Fruit fly (Drosophila melanogaster) whole organism, pupa: ENCODE results near the gene fz4.

Experiments used
- CG13204 ChIP-seq: fragments of 200-800 bp; sonication (Bioruptor generic); optimal IDR thresholded peaks from 2 replicates; lab custom pipeline; 2018; ENCODE audit warnings: missing biosample characterization, mild to moderate bottlenecking, missing genetic modification characterization, moderate library complexity
- CG9948 ChIP-seq: fragments of 200-800 bp; sonication (Bioruptor generic); optimal IDR thresholded peaks from 2 replicates; lab custom pipeline; 2018; ENCODE audit warnings: missing biosample characterization, mild to moderate bottlenecking, missing genetic modification characterization, moderate library complexity
- EcR ChIP-seq: fragments of 200-800 bp; sonication (Bioruptor generic); optimal IDR thresholded peaks from 3 replicates; lab custom pipeline; 2019; ENCODE audit warnings: missing biosample characterization, missing genetic modification characterization, mild to moderate bottlenecking, moderate library complexity, missing genetic modification reagents
- Pif1A ChIP-seq: fragments of 200-800 bp; sonication (Bioruptor generic); optimal IDR thresholded peaks from 3 replicates; lab custom pipeline; 2016; ENCODE audit warnings: missing biosample characterization, missing genetic modification characterization
- gl ChIP-seq: fragments of 200-800 bp; sonication (Bioruptor generic); optimal IDR thresholded peaks from 2 replicates; lab custom pipeline; 2018; ENCODE audit warnings: missing biosample characterization, mild to moderate bottlenecking, missing genetic modification characterization
- rn ChIP-seq: fragments of 200-800 bp; sonication (Bioruptor generic); IDR thresholded peaks from 2 replicates; pipeline ENCODE4 v1.3.6; 2022; ENCODE audit warnings: missing biosample characterization, missing genetic modification characterization

DNA sequence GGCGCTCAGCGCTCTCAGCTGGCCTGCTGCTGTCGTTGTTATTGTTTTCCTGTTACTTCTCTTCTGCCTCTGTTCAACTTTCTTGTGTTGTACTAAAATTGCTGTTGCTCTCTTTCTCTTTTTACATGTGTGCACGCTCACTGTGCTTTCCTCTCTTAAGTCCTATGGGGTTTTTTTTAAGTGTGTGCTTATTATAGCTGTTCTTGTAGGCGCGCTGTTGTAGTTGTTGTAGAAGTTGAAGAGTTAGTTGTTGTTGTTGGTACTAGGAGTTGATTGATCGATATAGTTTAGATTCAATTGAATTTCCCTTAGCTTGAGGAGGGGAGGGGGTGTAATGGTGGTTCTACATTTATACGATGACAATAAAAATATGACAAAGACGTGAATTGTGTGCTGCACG lies 18.2 kb downstream of the fz4 start:
- TF ChIP-seq CG13204 (GFP tag; lab: Kevin White, UChicago) (no peak), CG9948 (tag; lab: Kevin White, UChicago) (no peak), gl (tag; lab: Kevin White, UChicago) (no peak), Pif1A (GFP tag; lab: Kevin White, UChicago) (no peak), rn (GFP tag; lab: Robert Waterston, UW) (no peak), EcR (GFP tag; lab: Kevin White, UChicago) (no peak)
